Worm (Caenorhabditis elegans) whole organism, L1 larva: Measurements from ENCODE around the gene pgp-8.

Experiments
- pqm-1 ChIP-seq: sonication (generic microtip); optimal IDR thresholded peaks from 3 replicates; lab custom pipeline; 2017; ENCODE audit warnings: missing biosample characterization, missing genetic modification characterization
- sox-4 ChIP-seq: sonication (generic microtip); optimal IDR thresholded peaks from 2 replicates; lab custom pipeline; 2016; ENCODE audit warnings: missing genetic modification characterization, missing compliant biosample characterization

DNA sequence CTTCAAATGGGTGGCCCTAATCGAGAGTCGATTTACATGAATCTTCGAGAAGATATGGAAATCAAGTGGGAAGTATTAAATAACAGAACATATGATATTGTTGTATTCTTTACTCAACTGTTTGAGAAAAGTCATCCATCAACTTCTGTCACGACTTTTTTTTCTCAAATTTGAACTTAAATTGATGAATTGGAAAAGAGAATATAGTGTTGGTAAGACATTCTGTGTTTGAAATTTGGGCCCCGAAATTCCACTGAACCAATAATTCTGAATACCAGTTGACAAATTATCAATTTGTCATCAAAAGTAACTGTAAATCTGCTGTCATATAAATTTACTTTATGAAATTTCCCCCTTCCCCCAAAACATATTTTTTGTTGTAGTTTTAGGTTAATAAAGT, 17.3 kb downstream of the pgp-8 start:
- TF ChIP-seq pqm-1 (tag; lab: Kevin White, UChicago): no peak
- TF ChIP-seq sox-4 (tag; lab: Kevin White, UChicago): no peak
